Worm (Caenorhabditis elegans): Measurements from ENCODE around the gene D1005.10.

DNA sequence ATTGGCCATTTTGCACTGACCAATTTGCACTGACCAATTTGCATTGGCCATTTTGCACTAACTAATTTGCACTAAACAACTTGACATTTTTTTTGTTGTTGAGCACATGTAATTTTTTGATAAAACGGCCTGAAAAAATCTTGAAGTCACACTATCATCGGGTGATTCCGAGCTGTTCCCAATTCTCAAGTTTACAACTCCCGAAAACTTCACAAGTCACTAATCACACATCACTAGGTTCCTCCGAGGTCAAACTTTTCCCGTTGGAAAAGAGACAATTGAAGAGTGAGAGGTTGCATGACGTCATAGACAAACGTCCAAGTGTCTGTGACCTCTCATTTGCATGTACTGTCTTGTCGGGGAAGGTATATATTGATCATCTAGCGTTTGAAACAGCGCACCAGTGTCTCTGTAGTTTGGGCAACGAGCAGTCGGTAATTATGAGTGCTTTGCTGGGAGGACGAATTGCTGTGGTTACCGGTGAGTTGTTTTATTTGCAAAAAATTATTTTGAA lies at the start of gene D1005.10, which contains the start of gene dhs-25:
- TF ChIP-seq lin-13 (tag; optimal IDR thresholded peaks at IDR 0.05), result no peak
- peak; percentile 19 for TF ChIP-seq nhr-237 (tag; optimal IDR thresholded peaks at IDR 0.05)
